Fruit fly (Drosophila melanogaster): ENCODE measurements around the gene CG12708.

Gene CG12708

dm6 chrX:15703720-15704206 is 28.5 kb downstream of the CG12708 start, which contains the start of the genes Pis and Hap40 (continued):
- TF ChIP-seq insv (GFP tag; optimal IDR thresholded peaks at IDR 0.05) (peak in 1 of 2 experiments; percentile 49), CG12391 (tag; optimal IDR thresholded peaks at IDR 0.05) (peak; percentile 81), bigmax (GFP tag; optimal IDR thresholded peaks at IDR 0.05) (no peak), CG9609 (GFP tag; optimal IDR thresholded peaks at IDR 0.05) (peak; percentile 20), CG3847 (GFP tag; IDR thresholded peaks at IDR 0.05) (peak; percentile 81), bab2 (GFP tag; optimal IDR thresholded peaks at IDR 0.05) (peak; percentile 35), dan (GFP tag; IDR thresholded peaks at IDR 0.05) (no peak; the same call in 1 of the 2 replicates), CG11695 (GFP tag; IDR thresholded peaks at IDR 0.05) (peak; percentile 67; the same call in 2 of the 3 replicates), fd96Cb (tag; optimal IDR thresholded peaks at IDR 0.05) (peak; percentile 70), tio (GFP tag; optimal IDR thresholded peaks at IDR 0.05) (no peak), hkb (optimal IDR thresholded peaks at IDR 0.05) (peak; percentile 88), hkb (GFP tag; IDR thresholded peaks at IDR 0.05) (no peak), Sox102F (GFP tag; optimal IDR thresholded peaks at IDR 0.05) (no peak), Dp (GFP tag; optimal IDR thresholded peaks at IDR 0.05) (no peak), NfI (GFP tag; optimal IDR thresholded peaks at IDR 0.05) (peak; percentile 72), CG30020 (tag; optimal IDR thresholded peaks at IDR 0.05) (peak; percentile 93), btn (GFP tag; optimal IDR thresholded peaks at IDR 0.05) (no peak), CG30431 (GFP tag; optimal IDR thresholded peaks at IDR 0.05) (peak; percentile 53), lov (optimal IDR thresholded peaks at IDR 0.05) (no peak), lov (GFP tag; IDR thresholded peaks at IDR 0.05) (no peak), CG10267 (tag; optimal IDR thresholded peaks at IDR 0.05) (peak; percentile 69), CG11398 (GFP tag; optimal IDR thresholded peaks at IDR 0.05) (no peak), CG4424 (GFP tag; optimal IDR thresholded peaks at IDR 0.05) (peak; percentile 56), CG3726 (GFP tag; IDR thresholded peaks at IDR 0.05) (0 out of 3 replicates have a peak, but pooled peaks have one; percentile 22), sc (optimal IDR thresholded peaks at IDR 0.05) (no peak), sc (GFP tag; optimal IDR thresholded peaks at IDR 0.05) (peak; percentile 40), ash1 (GFP tag; optimal IDR thresholded peaks at IDR 0.05) (no peak), ara (GFP tag; IDR thresholded peaks at IDR 0.05) (no peak), CG5245 (GFP tag; optimal IDR thresholded peaks at IDR 0.05) (peak; percentile 10), CG11093 (GFP tag; IDR thresholded peaks at IDR 0.05) (peak; percentile 76; the same call in 2 of the 3 replicates), bowl (GFP tag; IDR thresholded peaks at IDR 0.05) (no peak), CG6272 (GFP tag; IDR thresholded peaks at IDR 0.05) (peak; percentile 57), CG7556 (GFP tag; optimal IDR thresholded peaks at IDR 0.05) (peak; percentile 47), dmrt99B (tag; optimal IDR thresholded peaks at IDR 0.05) (no peak), run (tag; optimal IDR thresholded peaks at IDR 0.05) (no peak), Opbp (GFP tag; IDR thresholded peaks at IDR 0.05; ENCODE audit: partially characterized antibody) (no peak), Trl (optimal IDR thresholded peaks at IDR 0.05) (no peak), Trl (GFP tag; optimal IDR thresholded peaks at IDR 0.05) (no peak), CG7963 (GFP tag; IDR thresholded peaks at IDR 0.05; ENCODE audit: partially characterized antibody) (no peak), CG10209 (GFP tag; optimal IDR thresholded peaks at IDR 0.05) (peak; percentile 61), CG11504 (tag; optimal IDR thresholded peaks at IDR 0.05) (peak; percentile 81), cato (GFP tag; optimal IDR thresholded peaks at IDR 0.05; ENCODE audit: borderline replicate concordance) (peak; percentile 46), CG12769 (tag; optimal IDR thresholded peaks at IDR 0.05) (peak; percentile 61), Sry-δ (GFP tag; optimal IDR thresholded peaks at IDR 0.05) (no peak), kah (GFP tag; optimal IDR thresholded peaks at IDR 0.05) (no peak), dimm (GFP tag; IDR thresholded peaks at IDR 0.05) (0 out of 2 replicates have a peak, but pooled peaks have one; percentile 15), Hr78 (GFP tag; optimal IDR thresholded peaks at IDR 0.05) (peak in 1 of 2 experiments; percentile 38), B-H2 (GFP tag; optimal IDR thresholded peaks at IDR 0.05) (peak; percentile 53), CG8944 (GFP tag; optimal IDR thresholded peaks at IDR 0.05) (peak; percentile 40), NC2α (GFP tag; optimal IDR thresholded peaks at IDR 0.05) (no peak), CG1832 (GFP tag; optimal IDR thresholded peaks at IDR 0.05) (no peak)
